Fruit fly (Drosophila melanogaster) whole organism, adult: ENCODE measurements around the gene Aps.

Experiments
- CG11617 ChIP-seq: fragments of 200-800 bp; sonication (Bioruptor generic); optimal IDR thresholded peaks from 2 replicates; lab custom pipeline; 2017; ENCODE audit warnings: mild to moderate bottlenecking, missing biosample characterization, missing genetic modification reagents, missing genetic modification characterization
- CG12768 ChIP-seq: fragments of 200-800 bp; sonication (Bioruptor generic); optimal IDR thresholded peaks from 2 replicates; lab custom pipeline; 2017; ENCODE audit warnings: missing biosample characterization, missing genetic modification characterization, mild to moderate bottlenecking, moderate library complexity, missing genetic modification reagents
- CG14711 ChIP-seq: fragments of 200-800 bp; sonication (Bioruptor generic); optimal IDR thresholded peaks from 2 replicates; lab custom pipeline; 2018; ENCODE audit warnings: missing biosample characterization, mild to moderate bottlenecking, missing genetic modification characterization, moderate library complexity
- CG1620 ChIP-seq: fragments of 200-800 bp; sonication (Bioruptor generic); optimal IDR thresholded peaks from 2 replicates; lab custom pipeline; 2016; ENCODE audit warnings: missing biosample characterization, missing genetic modification characterization
- CG33017 ChIP-seq: fragments of 200-800 bp; sonication (Bioruptor generic); optimal IDR thresholded peaks from 2 replicates; lab custom pipeline; 2018; ENCODE audit warnings: missing biosample characterization, mild to moderate bottlenecking, missing genetic modification characterization, moderate library complexity
- CG5204 ChIP-seq: fragments of 200-800 bp; sonication (Bioruptor generic); optimal IDR thresholded peaks from 2 replicates; lab custom pipeline; 2016; ENCODE audit warnings: missing biosample characterization, missing genetic modification characterization
- CG7045 ChIP-seq: fragments of 200-800 bp; sonication (Bioruptor generic); optimal IDR thresholded peaks from 2 replicates; lab custom pipeline; 2017; ENCODE audit warnings: missing biosample characterization, mild to moderate bottlenecking, missing genetic modification characterization
- CG7101 ChIP-seq: fragments of 200-800 bp; sonication (Bioruptor generic); optimal IDR thresholded peaks from 2 replicates; lab custom pipeline; 2018; ENCODE audit warnings: missing biosample characterization, mild to moderate bottlenecking, missing genetic modification characterization, moderate library complexity
- Clk ChIP-seq: fragments of 200-800 bp; sonication (Bioruptor generic); optimal IDR thresholded peaks from 2 replicates; lab custom pipeline; 2017; ENCODE audit warnings: missing biosample characterization, missing genetic modification characterization
- Crg-1 ChIP-seq: fragments of 200-800 bp; sonication (Bioruptor generic); optimal IDR thresholded peaks from 2 replicates; lab custom pipeline; 2016; ENCODE audit warnings: missing biosample characterization, missing genetic modification characterization
- Hr96 ChIP-seq: fragments of 200-800 bp; sonication (Bioruptor generic); optimal IDR thresholded peaks from 2 replicates; lab custom pipeline; 2016; ENCODE audit warnings: missing biosample characterization, missing genetic modification characterization
- Mnt ChIP-seq: fragments of 200-800 bp; sonication (Bioruptor generic); optimal IDR thresholded peaks from 2 replicates; lab custom pipeline; 2016; ENCODE audit warnings: missing biosample characterization, mild to moderate bottlenecking, missing genetic modification characterization
- bab1 ChIP-seq: fragments of 200-800 bp; sonication (Bioruptor generic); optimal IDR thresholded peaks from 3 replicates; lab custom pipeline; 2019; ENCODE audit warnings: missing biosample characterization, mild to moderate bottlenecking, missing genetic modification characterization, moderate library complexity
- cic ChIP-seq: fragments of 200-800 bp; sonication (Bioruptor generic); optimal IDR thresholded peaks from 2 replicates; lab custom pipeline; 2017; ENCODE audit warnings: missing biosample characterization, mild to moderate bottlenecking, missing genetic modification characterization, moderate library complexity
- cnc ChIP-seq, 2 experiments: fragments of >200 bp; optimal IDR thresholded peaks; 2 replicates each; lab custom pipeline; 2017
- kay ChIP-seq: fragments of 200-800 bp; sonication (Bioruptor generic); peaks from one replicate; lab custom pipeline; 2016; ENCODE audit warnings: missing biosample characterization, missing genetic modification characterization, borderline replicate concordance
- ovo ChIP-seq: fragments of 200-800 bp; sonication (Bioruptor generic); optimal IDR thresholded peaks from 2 replicates; lab custom pipeline; 2016; ENCODE audit warnings: missing biosample characterization, missing genetic modification characterization
- pad ChIP-seq: fragments of 200-800 bp; sonication (Bioruptor generic); optimal IDR thresholded peaks from 3 replicates; lab custom pipeline; 2017; ENCODE audit warnings: missing biosample characterization, missing genetic modification characterization, mild to moderate bottlenecking, moderate library complexity, missing genetic modification reagents
- tj ChIP-seq: fragments of 200-800 bp; sonication (Bioruptor generic); optimal IDR thresholded peaks from 3 replicates; lab custom pipeline; 2017; ENCODE audit warnings: missing biosample characterization, mild to moderate bottlenecking, missing genetic modification characterization, moderate library complexity
- toe ChIP-seq: fragments of 200-800 bp; sonication (Bioruptor generic); optimal IDR thresholded peaks from 2 replicates; lab custom pipeline; 2016; ENCODE audit warnings: missing biosample characterization, missing genetic modification characterization

Aps gene

dm6 chr3L:10934983-10935539 lies 36.1 kb upstream of the Aps start:
- TF ChIP-seq CG1620 (GFP tag; lab: Kevin White, UChicago): no peak
- no peak for TF ChIP-seq CG11617 (GFP tag; lab: Kevin White, UChicago)
- TF ChIP-seq CG12768 (GFP tag; lab: Kevin White, UChicago): no peak
- TF ChIP-seq CG14711: no peak
- no peak for TF ChIP-seq CG5204 (GFP tag; lab: Kevin White, UChicago)
- no peak for TF ChIP-seq CG7045
- TF ChIP-seq pad (GFP tag; lab: Kevin White, UChicago): no peak
- TF ChIP-seq tj (GFP tag; lab: Kevin White, UChicago): no peak
- no peak for TF ChIP-seq ovo (GFP tag; lab: Kevin White, UChicago)
- TF ChIP-seq bab1 (GFP tag; lab: Kevin White, UChicago): no peak
- no peak for TF ChIP-seq toe (GFP tag; lab: Kevin White, UChicago)

dm6 chr3L:10931430-10931829 lies 32.5 kb upstream of the Aps start:
- TF ChIP-seq toe (GFP tag; lab: Kevin White, UChicago) (no peak), Mnt (GFP tag; lab: Kevin White, UChicago) (no peak), cnc (optimal IDR thresholded peaks at IDR 0.05; lab: Kevin White, UChicago) (no peak), bab1 (GFP tag; lab: Kevin White, UChicago) (no peak), cic (no peak), kay (GFP tag; lab: Kevin White, UChicago) (no peak), CG33017 (no peak), tj (GFP tag; lab: Kevin White, UChicago) (no peak), pad (GFP tag; lab: Kevin White, UChicago) (no peak), CG7101 (tag; lab: Kevin White, UChicago) (no peak), Hr96 (GFP tag; lab: Kevin White, UChicago) (no peak), CG14711 (no peak), CG11617 (GFP tag; lab: Kevin White, UChicago) (no peak)

dm6 chr3L:10928801-10929200 lies 29.9 kb upstream of the Aps start:
- TF ChIP-seq CG33017 (no peak), bab1 (GFP tag; lab: Kevin White, UChicago) (no peak), cnc (optimal IDR thresholded peaks at IDR 0.05; lab: Kevin White, UChicago) (no peak), Hr96 (GFP tag; lab: Kevin White, UChicago) (no peak), cic (no peak), CG14711 (no peak), pad (GFP tag; lab: Kevin White, UChicago) (no peak), CG5204 (GFP tag; lab: Kevin White, UChicago) (no peak), tj (GFP tag; lab: Kevin White, UChicago) (no peak), CG11617 (GFP tag; lab: Kevin White, UChicago) (no peak), Mnt (GFP tag; lab: Kevin White, UChicago) (no peak), Crg-1 (GFP tag; lab: Kevin White, UChicago) (no peak), CG7045 (no peak), CG7101 (tag; lab: Kevin White, UChicago) (no peak)

dm6 chr3L:10927953-10928352 lies 29.0 kb upstream of the Aps start:
- no peak for TF ChIP-seq pad (GFP tag; lab: Kevin White, UChicago)
- TF ChIP-seq CG11617 (GFP tag; lab: Kevin White, UChicago): no peak

- no peak for TF ChIP-seq CG5204 (GFP tag; lab: Kevin White, UChicago)
- no peak for TF ChIP-seq CG1620 (GFP tag; lab: Kevin White, UChicago)
- TF ChIP-seq toe (GFP tag; lab: Kevin White, UChicago): no peak
- no peak for TF ChIP-seq CG7101 (tag; lab: Kevin White, UChicago)
- no peak for TF ChIP-seq Crg-1 (GFP tag; lab: Kevin White, UChicago)
- TF ChIP-seq pad (GFP tag; lab: Kevin White, UChicago): no peak
- no peak for TF ChIP-seq CG12768 (GFP tag; lab: Kevin White, UChicago)
- no peak for TF ChIP-seq CG14711
- TF ChIP-seq kay (GFP tag; lab: Kevin White, UChicago): no peak
- TF ChIP-seq Mnt (GFP tag; lab: Kevin White, UChicago): no peak
- no peak for TF ChIP-seq CG33017
- no peak for TF ChIP-seq tj (GFP tag; lab: Kevin White, UChicago)
- no peak for TF ChIP-seq Hr96 (GFP tag; lab: Kevin White, UChicago)
- no peak for TF ChIP-seq CG7045
Observed at dm6 chr3L:10927349-10927748, 28.4 kb upstream of the Aps start.

dm6 chr3L:10924683-10925082 lies 25.8 kb upstream of the Aps start:
- TF ChIP-seq tj (GFP tag; lab: Kevin White, UChicago) (no peak), Crg-1 (GFP tag; lab: Kevin White, UChicago) (no peak), CG33017 (no peak), pad (GFP tag; lab: Kevin White, UChicago) (no peak), Mnt (GFP tag; lab: Kevin White, UChicago) (no peak), kay (GFP tag; lab: Kevin White, UChicago) (no peak)

dm6 chr3L:10922973-10923372 lies 24.1 kb upstream of the Aps start:
- TF ChIP-seq Crg-1 (GFP tag; lab: Kevin White, UChicago) (no peak), CG14711 (no peak), CG7101 (tag; lab: Kevin White, UChicago) (no peak), cic (no peak), cnc (optimal IDR thresholded peaks at IDR 0.05; lab: Kevin White, UChicago) (no peak), Mnt (GFP tag; lab: Kevin White, UChicago) (no peak), CG1620 (GFP tag; lab: Kevin White, UChicago) (no peak), CG11617 (GFP tag; lab: Kevin White, UChicago) (no peak), pad (GFP tag; lab: Kevin White, UChicago) (no peak), toe (GFP tag; lab: Kevin White, UChicago) (no peak), kay (GFP tag; lab: Kevin White, UChicago) (no peak), Clk (no peak), CG7045 (no peak), CG12768 (GFP tag; lab: Kevin White, UChicago) (no peak), CG5204 (GFP tag; lab: Kevin White, UChicago) (no peak), CG33017 (no peak), bab1 (GFP tag; lab: Kevin White, UChicago) (no peak), Hr96 (GFP tag; lab: Kevin White, UChicago) (no peak)
